Worm (Caenorhabditis elegans): Measurements from ENCODE around the gene snpc-1.2.

snpc-1.2 gene

ce11 chrIII:13169464-13169966, at the start of gene snpc-1.2, which contains the start of gene Y39E4B.5:
TSS of gene snpc-1.2 (minus strand) at chrIII:13169541.
TSS of gene Y39E4B.5 (plus strand) at chrIII:13169916.
- TF ChIP-seq him-1 (tag; optimal IDR thresholded peaks at IDR 0.05), result no peak
- no peak for TF ChIP-seq W03F9.2 (tag; optimal IDR thresholded peaks at IDR 0.05)
- TF ChIP-seq dao-5 (tag; optimal IDR thresholded peaks at IDR 0.05), result no peak

ce11 chrIII:13216488-13217016, 47.2 kb upstream of the snpc-1.2 start:
- TF ChIP-seq W03F9.2 (tag; optimal IDR thresholded peaks at IDR 0.05) (no peak), dao-5 (tag; optimal IDR thresholded peaks at IDR 0.05) (no peak), him-1 (tag; optimal IDR thresholded peaks at IDR 0.05) (no peak)

ce11 chrIII:13215682-13216081, 46.3 kb upstream of the snpc-1.2 start:
- TF ChIP-seq dao-5 (tag; optimal IDR thresholded peaks at IDR 0.05), result no peak
- no peak for TF ChIP-seq W03F9.2 (tag; optimal IDR thresholded peaks at IDR 0.05)
- no peak for TF ChIP-seq him-1 (tag; optimal IDR thresholded peaks at IDR 0.05)

- TF ChIP-seq him-1 (tag; optimal IDR thresholded peaks at IDR 0.05), result no peak
- no peak for TF ChIP-seq W03F9.2 (tag; optimal IDR thresholded peaks at IDR 0.05)
- no peak for TF ChIP-seq dao-5 (tag; optimal IDR thresholded peaks at IDR 0.05)
These were observed 43.8 kb upstream of the snpc-1.2 start for ce11 chrIII:13213111-13213510.

ce11 chrIII:13212366-13212765, 43.0 kb upstream of the snpc-1.2 start, which contains the start of gene tsp-3:
TSS of gene tsp-3 (plus strand) at chrIII:13212666.
- TF ChIP-seq dao-5 (tag; optimal IDR thresholded peaks at IDR 0.05) (no peak), him-1 (tag; optimal IDR thresholded peaks at IDR 0.05) (no peak), W03F9.2 (tag; optimal IDR thresholded peaks at IDR 0.05) (no peak)

ce11 chrIII:13208978-13209377, 39.6 kb upstream of the snpc-1.2 start:
- TF ChIP-seq dao-5 (tag; optimal IDR thresholded peaks at IDR 0.05) (no peak), him-1 (tag; optimal IDR thresholded peaks at IDR 0.05) (no peak), W03F9.2 (tag; optimal IDR thresholded peaks at IDR 0.05) (no peak)

ce11 chrIII:13204682-13205081, 35.3 kb upstream of the snpc-1.2 start, which contains the start of gene Y39E4B.11:
TSS of gene Y39E4B.11 (plus strand) at chrIII:13204982.
- TF ChIP-seq him-1 (tag; optimal IDR thresholded peaks at IDR 0.05) (no peak), W03F9.2 (tag; optimal IDR thresholded peaks at IDR 0.05) (no peak), dao-5 (tag; optimal IDR thresholded peaks at IDR 0.05) (no peak)

- TF ChIP-seq him-1 (tag; optimal IDR thresholded peaks at IDR 0.05) (no peak), W03F9.2 (tag; optimal IDR thresholded peaks at IDR 0.05) (no peak), dao-5 (tag; optimal IDR thresholded peaks at IDR 0.05) (no peak)
These were observed 32.6 kb upstream of the snpc-1.2 start for ce11 chrIII:13201901-13202300.

- no peak for TF ChIP-seq dao-5 (tag; optimal IDR thresholded peaks at IDR 0.05)
These were observed 31.7 kb upstream of the snpc-1.2 start for ce11 chrIII:13201079-13201478.

ce11 chrIII:13187773-13188172, 18.4 kb upstream of the snpc-1.2 start:
- TF ChIP-seq W03F9.2 (tag; optimal IDR thresholded peaks at IDR 0.05) (no peak), him-1 (tag; optimal IDR thresholded peaks at IDR 0.05) (peak; percentile 17)

- no peak for TF ChIP-seq dao-5 (tag; optimal IDR thresholded peaks at IDR 0.05)
These were observed 17.7 kb upstream of the snpc-1.2 start, which contains the start of gene gly-5 for ce11 chrIII:13187090-13187489. TSS of gene gly-5 (plus strand) at chrIII:13187390.

ce11 chrIII:13182003-13182402, 12.7 kb upstream of the snpc-1.2 start:
- TF ChIP-seq dao-5 (tag; optimal IDR thresholded peaks at IDR 0.05) (no peak), him-1 (tag; optimal IDR thresholded peaks at IDR 0.05) (no peak), W03F9.2 (tag; optimal IDR thresholded peaks at IDR 0.05) (no peak)

ce11 chrIII:13176876-13177275, 7.5 kb upstream of the snpc-1.2 start:
- TF ChIP-seq him-1 (tag; optimal IDR thresholded peaks at IDR 0.05) (no peak), W03F9.2 (tag; optimal IDR thresholded peaks at IDR 0.05) (no peak), dao-5 (tag; optimal IDR thresholded peaks at IDR 0.05) (no peak)

- TF ChIP-seq dao-5 (tag; optimal IDR thresholded peaks at IDR 0.05) (no peak), him-1 (tag; optimal IDR thresholded peaks at IDR 0.05) (no peak), W03F9.2 (tag; optimal IDR thresholded peaks at IDR 0.05) (no peak)
These were observed 4.3 kb upstream of the snpc-1.2 start for ce11 chrIII:13173687-13174086.

- TF ChIP-seq him-1 (tag; optimal IDR thresholded peaks at IDR 0.05) (no peak), dao-5 (tag; optimal IDR thresholded peaks at IDR 0.05) (no peak), W03F9.2 (tag; optimal IDR thresholded peaks at IDR 0.05) (no peak)
These were observed 4.4 kb downstream of the snpc-1.2 start for ce11 chrIII:13164902-13165301.
